Worm (Caenorhabditis elegans) whole organism, L4 larva: ENCODE results near the gene idpp-3.

Experiments used
- F49E8.2 ChIP-seq: sonication (generic microtip); optimal IDR thresholded peaks from 2 replicates; lab custom pipeline; 2016; ENCODE audit warnings: missing compliant biosample characterization, mild to moderate bottlenecking, missing genetic modification characterization, borderline replicate concordance
- T20F7.1 ChIP-seq: fragments of 200-800 bp; sonication (Bioruptor generic); optimal IDR thresholded peaks from 2 replicates; lab custom pipeline; 2018; ENCODE audit warnings: mild to moderate bottlenecking, missing genetic modification characterization, missing compliant biosample characterization
- Y105C5A.15 ChIP-seq: fragments of 200-800 bp; sonication (Bioruptor generic); IDR thresholded peaks from 2 replicates; pipeline ENCODE4 v1.3.6; 2022; ENCODE audit warnings: missing genetic modification characterization, missing compliant biosample characterization
- Y75B8A.6 ChIP-seq: fragments of 200-800 bp; sonication (Bioruptor generic); IDR thresholded peaks from 2 replicates; pipeline ENCODE4 v1.3.6; 2022; ENCODE audit warnings: missing genetic modification reagents, missing genetic modification characterization, missing compliant biosample characterization
- ZK337.2 ChIP-seq: fragments of 200-800 bp; sonication (Bioruptor generic); IDR thresholded peaks from 2 replicates; pipeline ENCODE4 v1.3.6; 2022; ENCODE audit warnings: missing genetic modification reagents, missing genetic modification characterization, missing compliant biosample characterization
- aha-1 ChIP-seq: fragments of 150-350 bp; peaks from one replicate; lab custom pipeline; 2014; ENCODE audit warnings: missing biosample characterization, missing genetic modification characterization
- ama-1 ChIP-seq: fragments of 150-350 bp; optimal IDR thresholded peaks from 2 replicates; lab custom pipeline; 2014; ENCODE audit warnings: inconsistent platforms, mixed read lengths
- arid-1 ChIP-seq: fragments of 200-800 bp; sonication (Bioruptor generic); conservative IDR thresholded peaks from 2 replicates; pipeline ENCODE4 v1.3.6; 2022; ENCODE audit warnings: missing genetic modification reagents, missing genetic modification characterization, missing compliant biosample characterization
- ceh-28 ChIP-seq: fragments of 150-350 bp; optimal IDR thresholded peaks from 2 replicates; lab custom pipeline; 2014; ENCODE audit warnings: missing biosample characterization, missing genetic modification reagents, missing genetic modification characterization
- ces-1 ChIP-seq: fragments of 150-350 bp; sonication (generic microtip); optimal IDR thresholded peaks from 4 replicates; lab custom pipeline; 2014; ENCODE audit warnings: missing biosample characterization, missing genetic modification reagents, missing genetic modification characterization
- daf-12 ChIP-seq: fragments of 150-350 bp; optimal IDR thresholded peaks from 2 replicates; lab custom pipeline; 2014; ENCODE audit warnings: missing biosample characterization, missing genetic modification reagents, missing genetic modification characterization
- dmd-6 ChIP-seq: fragments of 200-800 bp; sonication (Bioruptor generic); IDR thresholded peaks from 2 replicates; pipeline ENCODE4 v1.3.6; 2022; ENCODE audit warnings: missing genetic modification reagents, missing genetic modification characterization, missing compliant biosample characterization
- duxl-1 ChIP-seq: sonication (generic microtip); optimal IDR thresholded peaks from 2 replicates; lab custom pipeline; 2016; ENCODE audit warnings: mild to moderate bottlenecking, missing genetic modification characterization, moderate library complexity, missing compliant biosample characterization; ENCODE audit not compliant: poor library complexity
- fkh-10 ChIP-seq: fragments of 150-350 bp; optimal IDR thresholded peaks from 2 replicates; lab custom pipeline; 2014; ENCODE audit warnings: missing biosample characterization, missing genetic modification reagents, missing genetic modification characterization
- hlh-11 ChIP-seq: fragments of 200-800 bp; sonication (Bioruptor generic); optimal IDR thresholded peaks from 2 replicates; lab custom pipeline; 2018; ENCODE audit warnings: mild to moderate bottlenecking, missing genetic modification characterization, missing compliant biosample characterization
- hlh-30 ChIP-seq: sonication (generic microtip); optimal IDR thresholded peaks from 2 replicates; lab custom pipeline; 2017; ENCODE audit warnings: antibody characterized with exemption, mild to moderate bottlenecking, missing genetic modification characterization, missing compliant biosample characterization; ENCODE audit not compliant: insufficient read depth
- hmg-1.1 ChIP-seq: fragments of 200-800 bp; sonication (Bioruptor generic); IDR thresholded peaks from 2 replicates; pipeline ENCODE4 v1.3.6; 2022; ENCODE audit warnings: missing genetic modification reagents, missing genetic modification characterization, missing compliant biosample characterization
- jun-1 ChIP-seq: fragments of 150-350 bp; optimal IDR thresholded peaks from 2 replicates; lab custom pipeline; 2014; ENCODE audit warnings: missing biosample characterization, missing genetic modification reagents, missing genetic modification characterization
- lim-7 ChIP-seq: fragments of 200-800 bp; sonication (Bioruptor generic); IDR thresholded peaks from 2 replicates; pipeline ENCODE4 v1.3.6; 2022; ENCODE audit warnings: missing genetic modification characterization, missing compliant biosample characterization
- lin-15B ChIP-seq: fragments of 150-350 bp; sonication (generic microtip); optimal IDR thresholded peaks from 3 replicates; lab custom pipeline; 2014; ENCODE audit warnings: missing biosample characterization, missing genetic modification characterization
- lin-38 ChIP-seq: fragments of 200-800 bp; sonication (Bioruptor generic); IDR thresholded peaks from 2 replicates; pipeline ENCODE4 v1.3.6; 2022; ENCODE audit warnings: missing genetic modification reagents, missing genetic modification characterization, missing compliant biosample characterization
- lsy-2 ChIP-seq, 2 experiments: fragments of 150-350 bp in 1 of 2; sonication (generic microtip) in 1 of 2; optimal IDR thresholded peaks; 2 replicates each; lab custom pipeline; 2014 to 2017; ENCODE audit warnings: missing biosample characterization in 2 of 2, missing genetic modification characterization in 2 of 2
- mxl-2 ChIP-seq: fragments of 200-800 bp; sonication (Bioruptor generic); conservative IDR thresholded peaks from 2 replicates; pipeline ENCODE4 v1.3.6; 2022; ENCODE audit warnings: missing genetic modification reagents, missing genetic modification characterization, missing compliant biosample characterization
- nhr-10 ChIP-seq: fragments of 150-350 bp; optimal IDR thresholded peaks from 2 replicates; lab custom pipeline; 2014; ENCODE audit warnings: missing biosample characterization, missing genetic modification characterization
- nhr-102 ChIP-seq: sonication (generic microtip); optimal IDR thresholded peaks from 2 replicates; lab custom pipeline; 2016; ENCODE audit warnings: mild to moderate bottlenecking, missing genetic modification characterization, moderate library complexity, missing compliant biosample characterization
- nhr-11 ChIP-seq: fragments of 150-350 bp; optimal IDR thresholded peaks from 2 replicates; lab custom pipeline; 2014; ENCODE audit warnings: missing biosample characterization, missing genetic modification characterization
- nhr-111 ChIP-seq: fragments of 200-800 bp; sonication (Bioruptor generic); optimal IDR thresholded peaks from 2 replicates; lab custom pipeline; 2018; ENCODE audit warnings: mild to moderate bottlenecking, missing genetic modification characterization, missing compliant biosample characterization
- nhr-25 ChIP-seq: sonication (generic microtip); optimal IDR thresholded peaks from 2 replicates; lab custom pipeline; 2017; ENCODE audit warnings: missing genetic modification characterization, mild to moderate bottlenecking, missing compliant biosample characterization, antibody characterized with exemption, moderate library complexity, borderline replicate concordance; ENCODE audit not compliant: insufficient read depth
- nhr-28 ChIP-seq: fragments of 150-350 bp; optimal IDR thresholded peaks from 2 replicates; lab custom pipeline; 2014; ENCODE audit warnings: missing biosample characterization, missing genetic modification characterization
- nhr-42 ChIP-seq: fragments of 200-800 bp; sonication (Bioruptor generic); IDR thresholded peaks from 2 replicates; pipeline ENCODE4 v1.3.6; 2022; ENCODE audit warnings: missing genetic modification characterization, missing compliant biosample characterization
- nhr-48 ChIP-seq: sonication (generic microtip); optimal IDR thresholded peaks from 2 replicates; lab custom pipeline; 2016; ENCODE audit warnings: mild to moderate bottlenecking, missing genetic modification characterization, missing compliant biosample characterization
- nhr-77 ChIP-seq: fragments of 150-350 bp; optimal IDR thresholded peaks from 2 replicates; lab custom pipeline; 2014; ENCODE audit warnings: missing biosample characterization, missing genetic modification characterization
- php-3 ChIP-seq: fragments of 200-800 bp; sonication (Bioruptor generic); IDR thresholded peaks from 2 replicates; pipeline ENCODE4 v1.3.6; 2022; ENCODE audit warnings: missing genetic modification reagents, missing genetic modification characterization, missing compliant biosample characterization
- pqm-1 ChIP-seq: sonication (generic microtip); optimal IDR thresholded peaks from 2 replicates; lab custom pipeline; 2017; ENCODE audit warnings: missing biosample characterization, missing genetic modification characterization
- snpc-1.2 ChIP-seq: fragments of 200-800 bp; sonication (Bioruptor generic); IDR thresholded peaks from 2 replicates; pipeline ENCODE4 v1.3.6; 2022; ENCODE audit warnings: missing genetic modification reagents, missing genetic modification characterization, missing compliant biosample characterization
- spr-1 ChIP-seq: sonication (generic microtip); optimal IDR thresholded peaks from 2 replicates; lab custom pipeline; 2016; ENCODE audit warnings: mild to moderate bottlenecking, missing genetic modification characterization, missing compliant biosample characterization
- tag-97 ChIP-seq: fragments of 200-800 bp; sonication (Bioruptor generic); IDR thresholded peaks from 2 replicates; pipeline ENCODE4 v1.3.6; 2022; ENCODE audit warnings: missing genetic modification characterization, missing compliant biosample characterization
- unc-130 ChIP-seq: sonication (generic microtip); optimal IDR thresholded peaks from 2 replicates; lab custom pipeline; 2016; ENCODE audit warnings: missing genetic modification reagents, missing genetic modification characterization, missing compliant biosample characterization
- unc-62 ChIP-seq, 3 experiments: fragments of 150-350 bp in 1 of 3; sonication (generic microtip); optimal IDR thresholded peaks in 2 of 3; peaks in 1 of 3; 1 replicate in 1 of 3; 2 replicates in 2 of 3; lab custom pipeline; 2014 to 2017; ENCODE audit warnings: missing biosample characterization in 3 of 3, missing genetic modification characterization in 3 of 3, missing genetic modification reagents in 3 of 3, missing genotype in 1 of 3
- vab-7 ChIP-seq: fragments of 200-800 bp; sonication (Bioruptor generic); IDR thresholded peaks from 2 replicates; pipeline ENCODE4 v1.3.6; 2022; ENCODE audit warnings: missing genetic modification reagents, missing genetic modification characterization, missing compliant biosample characterization
- zag-1 ChIP-seq: fragments of 150-350 bp; optimal IDR thresholded peaks from 2 replicates; lab custom pipeline; 2014; ENCODE audit warnings: missing biosample characterization, missing genetic modification characterization
- zfp-2 ChIP-seq: sonication (generic microtip); optimal IDR thresholded peaks from 2 replicates; lab custom pipeline; 2016; ENCODE audit warnings: mild to moderate bottlenecking, missing genetic modification characterization, missing compliant biosample characterization
- ztf-11 ChIP-seq: fragments of 150-350 bp; optimal IDR thresholded peaks from 2 replicates; lab custom pipeline; 2014; ENCODE audit warnings: missing biosample characterization, missing genetic modification characterization

The idpp-3 gene

DNA sequence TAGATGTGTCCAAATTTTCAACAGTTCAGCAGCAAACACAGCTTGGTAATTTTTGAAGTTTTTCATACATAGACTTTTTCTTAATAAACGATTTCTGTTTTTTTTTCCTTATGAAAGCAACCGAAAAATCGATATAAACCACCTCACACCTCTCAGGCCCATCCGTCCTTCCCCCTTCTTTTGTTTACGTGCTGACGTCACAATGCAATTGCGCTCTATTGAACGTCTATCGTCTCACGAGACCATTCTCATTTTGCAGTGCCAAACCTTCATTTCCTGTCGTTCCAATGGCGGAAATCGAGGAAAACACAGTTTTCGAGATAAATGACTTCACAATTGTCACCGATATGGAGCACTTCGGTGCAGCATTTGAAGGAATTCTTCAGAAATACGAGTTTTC lies 21.9 kb upstream of the idpp-3 start, which contains the start of gene rbg-1 (continued):
- TF ChIP-seq aha-1 (tag; lab: Kevin White, UChicago), result peak; percentile 87
- TF ChIP-seq nhr-42 (GFP tag; lab: Robert Waterston, UW), result 0 out of 2 replicates have a peak, but pooled peaks have one; percentile 29
- no peak for TF ChIP-seq nhr-48
- TF ChIP-seq lim-7 (GFP tag; lab: Robert Waterston, UW), result no peak
- TF ChIP-seq lsy-2 (tag; optimal IDR thresholded peaks at IDR 0.05; lab: Kevin White, UChicago), result peak in 1 of 2 experiments; percentile 78
- TF ChIP-seq T20F7.1 (GFP tag; lab: Kevin White, UChicago), result no peak
- TF ChIP-seq vab-7 (GFP tag; lab: Robert Waterston, UW), result no peak
- TF ChIP-seq jun-1 (tag; lab: Kevin White, UChicago), result no peak
- TF ChIP-seq nhr-11 (tag; lab: Kevin White, UChicago), result peak; percentile 65
- TF ChIP-seq lin-38, result peak; percentile 95
- no peak for TF ChIP-seq zag-1
- TF ChIP-seq hmg-1.1 (GFP tag; lab: Robert Waterston, UW), result peak; percentile 59
- peak; percentile 55 for TF ChIP-seq nhr-28 (tag; lab: Kevin White, UChicago)
- peak; percentile 47 for TF ChIP-seq nhr-25 (tag; lab: Kevin White, UChicago)
- TF ChIP-seq ceh-28, result peak; percentile 37
- TF ChIP-seq nhr-102 (tag; lab: Kevin White, UChicago), result peak; percentile 45
- no peak for TF ChIP-seq ces-1 (GFP tag; lab: Kevin White, UChicago)
- TF ChIP-seq Y105C5A.15 (GFP tag; lab: Robert Waterston, UW), result no peak
- no peak for TF ChIP-seq spr-1 (tag; lab: Kevin White, UChicago)
- no peak for TF ChIP-seq tag-97 (GFP tag; lab: Robert Waterston, UW)

DNA sequence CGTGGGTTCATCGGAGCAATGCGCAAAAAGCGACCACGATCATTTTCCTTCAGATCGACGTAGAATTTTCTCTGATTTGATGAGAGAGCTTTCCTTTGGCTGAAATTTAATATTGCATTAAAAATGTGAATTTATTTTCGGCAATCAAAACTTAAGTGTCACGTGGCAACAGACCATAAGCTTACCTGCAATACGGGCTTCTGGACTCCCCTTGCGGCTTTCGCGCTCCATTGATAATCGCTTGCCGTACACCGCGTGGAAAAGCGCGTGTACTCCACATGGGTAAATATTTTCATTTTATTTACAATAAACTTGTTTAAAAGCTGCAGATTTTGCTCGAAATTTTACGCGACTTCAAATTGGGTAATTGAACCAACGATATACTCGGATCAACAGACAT lies 21.2 kb upstream of the idpp-3 start, which contains the start of gene plp-2:
Gene plp-2, minus strand, starts transcription at position 280 of the 400 bp plus-strand sequence.
- no peak for TF ChIP-seq hmg-1.1 (GFP tag; lab: Robert Waterston, UW)
- TF ChIP-seq unc-62 (GFP tag; optimal IDR thresholded peaks at IDR 0.05 in 1 of 2; lab: Kevin White, UChicago), result peak in 1 of 2 experiments; percentile 79
- no peak for TF ChIP-seq unc-62 (tag; optimal IDR thresholded peaks at IDR 0.05; lab: Kevin White, UChicago)
- peak; percentile 62 for TF ChIP-seq lin-38
- no peak for TF ChIP-seq ZK337.2
- peak; percentile 37 for TF ChIP-seq hlh-30 (tag; lab: Kevin White, UChicago)

DNA sequence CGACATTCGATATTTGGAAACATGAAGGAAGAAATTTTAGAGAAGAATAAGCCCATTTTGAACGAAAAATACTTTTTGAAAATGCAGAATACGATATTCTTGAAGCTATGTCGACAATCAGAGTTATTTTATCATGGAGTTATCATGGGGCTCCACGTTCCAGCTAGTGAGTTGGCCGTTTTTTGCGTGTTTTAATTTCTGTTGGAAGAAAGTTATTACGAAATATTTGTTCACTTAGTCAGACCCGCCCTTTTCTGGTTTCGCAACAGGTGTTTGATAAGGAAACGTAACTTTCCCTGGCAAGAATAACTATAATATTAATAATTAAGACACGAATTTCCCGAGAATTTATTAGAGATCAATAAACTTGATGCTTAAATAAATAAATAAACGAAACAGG lies 20.2 kb upstream of the idpp-3 start:
- TF ChIP-seq dmd-6 (GFP tag; lab: Robert Waterston, UW) (peak; percentile 55), php-3 (GFP tag; lab: Robert Waterston, UW) (0 out of 2 replicates have a peak, but pooled peaks have one; percentile 38), pqm-1 (peak; percentile 30), T20F7.1 (GFP tag; lab: Kevin White, UChicago) (peak; percentile 2), lin-38 (peak; percentile 55)

- TF ChIP-seq fkh-10 (GFP tag; lab: Kevin White, UChicago), result no peak
These were observed 18.0 kb upstream of the idpp-3 start, which contains the start of gene emre-1 for ce11 chrX:14979388-14979787. Gene emre-1, plus strand, starts transcription at chrX:14979688.

DNA sequence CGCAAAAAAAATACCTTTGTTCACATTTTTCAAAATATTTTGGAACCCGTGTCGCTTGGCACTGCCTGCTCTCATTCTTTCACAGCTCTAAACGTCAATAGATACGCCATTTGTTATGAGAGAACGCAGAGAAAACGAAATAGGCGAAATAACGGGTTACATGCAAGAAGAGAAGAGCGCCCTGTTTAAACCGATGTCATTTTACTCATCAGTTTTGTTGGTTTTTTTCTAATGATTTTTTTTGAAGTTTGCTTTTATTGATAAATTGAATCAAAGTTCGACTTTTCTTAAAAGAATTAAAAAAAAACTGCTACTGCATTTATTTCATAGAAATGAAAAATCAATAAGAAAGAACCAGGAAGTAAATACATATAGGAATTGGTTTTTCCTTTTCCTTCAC lies 17.4 kb upstream of the idpp-3 start:
- TF ChIP-seq nhr-111 (no peak), F49E8.2 (tag; lab: Kevin White, UChicago) (no peak), daf-12 (tag; lab: Kevin White, UChicago) (no peak), ama-1 (lab: Kevin White, UChicago) (peak; percentile 76), nhr-77 (tag; lab: Kevin White, UChicago) (no peak), nhr-102 (tag; lab: Kevin White, UChicago) (no peak), unc-130 (GFP tag; lab: Kevin White, UChicago) (no peak), arid-1 (GFP tag; lab: Robert Waterston, UW) (no peak), unc-62 (GFP tag; optimal IDR thresholded peaks at IDR 0.05 in 1 of 2; lab: Kevin White, UChicago) (no peak), unc-62 (tag; optimal IDR thresholded peaks at IDR 0.05; lab: Kevin White, UChicago) (no peak), ztf-11 (tag; lab: Kevin White, UChicago) (no peak), Y75B8A.6 (no peak), snpc-1.2 (no peak), duxl-1 (tag; lab: Kevin White, UChicago) (no peak), mxl-2 (GFP tag; lab: Robert Waterston, UW) (no peak), ces-1 (GFP tag; lab: Kevin White, UChicago) (no peak), lin-15B (no peak), vab-7 (GFP tag; lab: Robert Waterston, UW) (no peak), hlh-30 (tag; lab: Kevin White, UChicago) (peak; percentile 19), hlh-11 (tag; lab: Kevin White, UChicago) (peak; percentile 13), nhr-10 (tag; lab: Kevin White, UChicago) (no peak), zfp-2 (tag; lab: Kevin White, UChicago) (no peak)
